Worm (Caenorhabditis elegans) whole organism, L4 larva: ENCODE measurements around the gene argn-1.
A peak's percentile ranks its signal among the peaks of the same experiment; 100 is the strongest.

Source experiments
- F10B5.3 ChIP-seq: sonication (generic microtip); optimal IDR thresholded peaks from 2 replicates; lab custom pipeline; 2016; ENCODE audit warnings: mild to moderate bottlenecking, missing genetic modification characterization, missing compliant biosample characterization
- F26F4.8 ChIP-seq: fragments of 200-800 bp; sonication (Bioruptor generic); conservative IDR thresholded peaks from 2 replicates; pipeline ENCODE4 v1.3.6; 2022; ENCODE audit warnings: missing genetic modification characterization, missing compliant biosample characterization
- F49E8.2 ChIP-seq: sonication (generic microtip); optimal IDR thresholded peaks from 2 replicates; lab custom pipeline; 2016; ENCODE audit warnings: missing compliant biosample characterization, mild to moderate bottlenecking, missing genetic modification characterization, borderline replicate concordance
- R02D3.7 ChIP-seq: fragments of 150-350 bp; sonication (generic microtip); optimal IDR thresholded peaks from 3 replicates; lab custom pipeline; 2014; ENCODE audit warnings: missing biosample characterization, missing genetic modification characterization
- Y48G9A.11 ChIP-seq: fragments of 200-800 bp; sonication (Bioruptor generic); IDR thresholded peaks from 2 replicates; pipeline ENCODE4 v1.3.6; 2022; ENCODE audit warnings: missing genetic modification reagents, missing genetic modification characterization, missing compliant biosample characterization
- Y5F2A.4 ChIP-seq: fragments of 200-800 bp; sonication (Bioruptor generic); optimal IDR thresholded peaks from 2 replicates; lab custom pipeline; 2018; ENCODE audit warnings: mild to moderate bottlenecking, missing genetic modification characterization, missing compliant biosample characterization
- Y75B8A.6 ChIP-seq: fragments of 200-800 bp; sonication (Bioruptor generic); IDR thresholded peaks from 2 replicates; pipeline ENCODE4 v1.3.6; 2022; ENCODE audit warnings: missing genetic modification reagents, missing genetic modification characterization, missing compliant biosample characterization
- aha-1 ChIP-seq: fragments of 150-350 bp; peaks from one replicate; lab custom pipeline; 2014; ENCODE audit warnings: missing biosample characterization, missing genetic modification characterization
- arid-1 ChIP-seq: fragments of 200-800 bp; sonication (Bioruptor generic); conservative IDR thresholded peaks from 2 replicates; pipeline ENCODE4 v1.3.6; 2022; ENCODE audit warnings: missing genetic modification reagents, missing genetic modification characterization, missing compliant biosample characterization
- attf-4 ChIP-seq: sonication (generic microtip); optimal IDR thresholded peaks from 3 replicates; lab custom pipeline; 2017; ENCODE audit warnings: missing biosample characterization, missing genetic modification characterization
- ceh-44 ChIP-seq: fragments of 200-800 bp; sonication (Bioruptor generic); IDR thresholded peaks from 2 replicates; pipeline ENCODE4 v1.3.6; 2022; ENCODE audit warnings: missing genetic modification reagents, missing genetic modification characterization, missing compliant biosample characterization
- cey-2 ChIP-seq: sonication (generic microtip); optimal IDR thresholded peaks from 3 replicates; lab custom pipeline; 2017; ENCODE audit warnings: missing genetic modification characterization, mild to moderate bottlenecking, missing compliant biosample characterization, antibody characterized with exemption, borderline replicate concordance; ENCODE audit not compliant: insufficient read depth
- daf-12 ChIP-seq: fragments of 150-350 bp; optimal IDR thresholded peaks from 2 replicates; lab custom pipeline; 2014; ENCODE audit warnings: missing biosample characterization, missing genetic modification reagents, missing genetic modification characterization
- daf-16 ChIP-seq, 3 experiments: sonication (generic microtip); optimal IDR thresholded peaks; 2 replicates each; lab custom pipeline; 2016 to 2017; ENCODE audit warnings: missing genetic modification characterization in 3 of 3, missing genetic modification reagents in 3 of 3, mild to moderate bottlenecking in 2 of 3, missing compliant biosample characterization in 2 of 3, missing biosample characterization in 1 of 3, moderate library complexity in 1 of 3
- daf-19 ChIP-seq: fragments of 200-800 bp; sonication (Bioruptor generic); conservative IDR thresholded peaks from 2 replicates; pipeline ENCODE4 v1.3.6; 2022; ENCODE audit warnings: missing genetic modification characterization, missing compliant biosample characterization
- dmd-8 ChIP-seq: fragments of 200-800 bp; sonication (Bioruptor generic); IDR thresholded peaks from 2 replicates; pipeline ENCODE4 v1.3.6; 2022; ENCODE audit warnings: missing genetic modification characterization, missing compliant biosample characterization
- dpl-1 ChIP-seq: fragments of 150-350 bp; optimal IDR thresholded peaks from 2 replicates; lab custom pipeline; 2014; ENCODE audit warnings: missing biosample characterization, missing genetic modification reagents, missing genetic modification characterization
- duxl-1 ChIP-seq: sonication (generic microtip); optimal IDR thresholded peaks from 2 replicates; lab custom pipeline; 2016; ENCODE audit warnings: mild to moderate bottlenecking, missing genetic modification characterization, moderate library complexity, missing compliant biosample characterization; ENCODE audit not compliant: poor library complexity
- egl-43 ChIP-seq: fragments of 200-800 bp; sonication (Bioruptor generic); IDR thresholded peaks from 2 replicates; pipeline ENCODE4 v1.3.6; 2022; ENCODE audit warnings: missing genetic modification reagents, missing genetic modification characterization, missing compliant biosample characterization
- fkh-10 ChIP-seq: fragments of 150-350 bp; optimal IDR thresholded peaks from 2 replicates; lab custom pipeline; 2014; ENCODE audit warnings: missing biosample characterization, missing genetic modification reagents, missing genetic modification characterization
- gei-8 ChIP-seq: fragments of 200-800 bp; sonication (Bioruptor generic); optimal IDR thresholded peaks from 2 replicates; lab custom pipeline; 2018; ENCODE audit warnings: mild to moderate bottlenecking, missing genetic modification characterization, missing compliant biosample characterization
- hif-1 ChIP-seq, 2 experiments: sonication (generic microtip); optimal IDR thresholded peaks; 2 replicates each; lab custom pipeline; 2016 to 2017; ENCODE audit warnings: missing compliant biosample characterization in 2 of 2, missing genetic modification characterization in 2 of 2, missing genetic modification reagents in 2 of 2, missing genotype in 2 of 2, mild to moderate bottlenecking in 1 of 2
- hlh-11 ChIP-seq: fragments of 200-800 bp; sonication (Bioruptor generic); optimal IDR thresholded peaks from 2 replicates; lab custom pipeline; 2018; ENCODE audit warnings: mild to moderate bottlenecking, missing genetic modification characterization, missing compliant biosample characterization
- hlh-30 ChIP-seq: sonication (generic microtip); optimal IDR thresholded peaks from 2 replicates; lab custom pipeline; 2017; ENCODE audit warnings: antibody characterized with exemption, mild to moderate bottlenecking, missing genetic modification characterization, missing compliant biosample characterization; ENCODE audit not compliant: insufficient read depth
- jun-1 ChIP-seq: fragments of 150-350 bp; optimal IDR thresholded peaks from 2 replicates; lab custom pipeline; 2014; ENCODE audit warnings: missing biosample characterization, missing genetic modification reagents, missing genetic modification characterization
- lim-7 ChIP-seq: fragments of 200-800 bp; sonication (Bioruptor generic); IDR thresholded peaks from 2 replicates; pipeline ENCODE4 v1.3.6; 2022; ENCODE audit warnings: missing genetic modification characterization, missing compliant biosample characterization
- lin-1 ChIP-seq: fragments of 200-800 bp; sonication (Bioruptor generic); IDR thresholded peaks from 2 replicates; pipeline ENCODE4 v1.3.6; 2022; ENCODE audit warnings: missing genetic modification reagents, missing genetic modification characterization, missing compliant biosample characterization
- lin-13 ChIP-seq: fragments of 150-350 bp; optimal IDR thresholded peaks from 2 replicates; lab custom pipeline; 2014; ENCODE audit warnings: missing biosample characterization, missing genetic modification reagents, missing genetic modification characterization
- lin-15B ChIP-seq: fragments of 150-350 bp; sonication (generic microtip); optimal IDR thresholded peaks from 3 replicates; lab custom pipeline; 2014; ENCODE audit warnings: missing biosample characterization, missing genetic modification characterization
- lin-39 ChIP-seq: fragments of 150-350 bp; optimal IDR thresholded peaks from 2 replicates; lab custom pipeline; 2014; ENCODE audit warnings: missing biosample characterization, missing genetic modification reagents, missing genetic modification characterization
- madf-5 ChIP-seq, 2 experiments: fragments of 200-800 bp; sonication (Bioruptor generic); IDR thresholded peaks; 2 replicates each; pipeline ENCODE4 v1.3.6; 2022; ENCODE audit warnings: missing compliant biosample characterization in 2 of 2, missing genetic modification characterization in 2 of 2
- madf-9 ChIP-seq: fragments of 200-800 bp; sonication (Bioruptor generic); conservative IDR thresholded peaks from 2 replicates; pipeline ENCODE4 v1.3.6; 2022; ENCODE audit warnings: missing genetic modification reagents, missing genetic modification characterization, missing compliant biosample characterization
- mep-1 ChIP-seq: fragments of 150-350 bp; sonication (generic microtip); optimal IDR thresholded peaks from 3 replicates; lab custom pipeline; 2014; ENCODE audit warnings: missing biosample characterization, missing genetic modification characterization
- mes-2 ChIP-seq: sonication (generic microtip); optimal IDR thresholded peaks from 2 replicates; lab custom pipeline; 2016; ENCODE audit warnings: missing genotype, mild to moderate bottlenecking, missing genetic modification characterization, missing compliant biosample characterization; ENCODE audit not compliant: poor library complexity, severe bottlenecking
- mxl-3 ChIP-seq: fragments of 200-800 bp; sonication (Bioruptor generic); optimal IDR thresholded peaks from 2 replicates; lab custom pipeline; 2018; ENCODE audit warnings: mild to moderate bottlenecking, missing genetic modification characterization, missing compliant biosample characterization
- nhr-10 ChIP-seq: fragments of 150-350 bp; optimal IDR thresholded peaks from 2 replicates; lab custom pipeline; 2014; ENCODE audit warnings: missing biosample characterization, missing genetic modification characterization
- nhr-11 ChIP-seq: fragments of 150-350 bp; optimal IDR thresholded peaks from 2 replicates; lab custom pipeline; 2014; ENCODE audit warnings: missing biosample characterization, missing genetic modification characterization
- nhr-25 ChIP-seq: sonication (generic microtip); optimal IDR thresholded peaks from 2 replicates; lab custom pipeline; 2017; ENCODE audit warnings: missing genetic modification characterization, mild to moderate bottlenecking, missing compliant biosample characterization, antibody characterized with exemption, moderate library complexity, borderline replicate concordance; ENCODE audit not compliant: insufficient read depth
- nhr-48 ChIP-seq: sonication (generic microtip); optimal IDR thresholded peaks from 2 replicates; lab custom pipeline; 2016; ENCODE audit warnings: mild to moderate bottlenecking, missing genetic modification characterization, missing compliant biosample characterization
- nhr-6 ChIP-seq: fragments of 150-350 bp; optimal IDR thresholded peaks from 2 replicates; lab custom pipeline; 2014; ENCODE audit warnings: missing biosample characterization, missing genetic modification characterization
- sdz-12 ChIP-seq: fragments of 200-800 bp; sonication (Bioruptor generic); optimal IDR thresholded peaks from 2 replicates; lab custom pipeline; 2018; ENCODE audit warnings: mild to moderate bottlenecking, missing genetic modification characterization, missing compliant biosample characterization
- set-16 ChIP-seq: fragments of 200-800 bp; sonication (Bioruptor generic); IDR thresholded peaks from 2 replicates; pipeline ENCODE4 v1.3.6; 2022; ENCODE audit warnings: missing genetic modification reagents, missing genetic modification characterization, missing compliant biosample characterization
- snpc-4 ChIP-seq: fragments of 150-350 bp; optimal IDR thresholded peaks from 2 replicates; lab custom pipeline; 2014; ENCODE audit warnings: missing biosample characterization, missing genetic modification characterization
- tag-97 ChIP-seq: fragments of 200-800 bp; sonication (Bioruptor generic); IDR thresholded peaks from 2 replicates; pipeline ENCODE4 v1.3.6; 2022; ENCODE audit warnings: missing genetic modification characterization, missing compliant biosample characterization
- tra-1 ChIP-seq: fragments of 200-800 bp; sonication (Bioruptor generic); IDR thresholded peaks from 2 replicates; pipeline ENCODE4 v1.3.6; 2022; ENCODE audit warnings: missing genetic modification reagents, missing genetic modification characterization, missing compliant biosample characterization
- unc-62 ChIP-seq, 3 experiments: fragments of 150-350 bp in 1 of 3; sonication (generic microtip); optimal IDR thresholded peaks in 2 of 3; peaks in 1 of 3; 1 replicate in 1 of 3; 2 replicates in 2 of 3; lab custom pipeline; 2014 to 2017; ENCODE audit warnings: missing biosample characterization in 3 of 3, missing genetic modification characterization in 3 of 3, missing genetic modification reagents in 3 of 3, missing genotype in 1 of 3
- zfp-2 ChIP-seq: sonication (generic microtip); optimal IDR thresholded peaks from 2 replicates; lab custom pipeline; 2016; ENCODE audit warnings: mild to moderate bottlenecking, missing genetic modification characterization, missing compliant biosample characterization
- zfp-3 ChIP-seq: fragments of 200-800 bp; sonication (Bioruptor generic); conservative IDR thresholded peaks from 2 replicates; pipeline ENCODE4 v1.3.6; 2022; ENCODE audit warnings: missing genetic modification reagents, missing genetic modification characterization, missing compliant biosample characterization
- zip-2 ChIP-seq: fragments of 150-350 bp; optimal IDR thresholded peaks from 2 replicates; lab custom pipeline; 2014; ENCODE audit warnings: missing biosample characterization, missing genetic modification characterization
- ztf-7 ChIP-seq: fragments of 150-350 bp; optimal IDR thresholded peaks from 2 replicates; lab custom pipeline; 2014; ENCODE audit warnings: missing biosample characterization, missing genetic modification characterization

Gene argn-1

DNA sequence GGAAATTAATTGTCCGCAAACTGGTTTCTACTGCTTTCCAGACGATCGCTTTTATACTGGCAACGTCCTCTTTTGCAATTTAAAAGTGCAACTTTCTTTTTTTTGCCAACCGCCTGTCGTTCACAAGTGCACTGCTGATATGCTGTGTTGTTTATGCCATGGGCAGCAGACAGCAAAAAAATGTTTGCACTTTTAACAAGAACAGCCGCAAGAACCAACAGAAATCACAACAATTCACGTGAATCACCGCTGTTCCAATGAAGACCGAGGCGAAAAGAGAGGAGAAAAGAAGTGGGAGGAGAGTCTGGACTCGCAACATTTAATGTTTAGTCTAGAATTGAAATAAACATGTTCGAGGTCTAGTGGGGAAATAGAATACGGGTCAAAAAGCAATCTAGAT is 24.0 kb downstream of the argn-1 start, which contains the start of gene T22B7.7 (continued):
- peak in 1 of 2 experiments; percentile 97 for TF ChIP-seq daf-16 (GFP tag; optimal IDR thresholded peaks at IDR 0.05; lab: Kevin White, UChicago)
- TF ChIP-seq daf-16 (tag; optimal IDR thresholded peaks at IDR 0.05; lab: Kevin White, UChicago): peak; percentile 83
- no peak for TF ChIP-seq fkh-10 (GFP tag; lab: Kevin White, UChicago)
- TF ChIP-seq zfp-2 (tag; lab: Kevin White, UChicago): no peak
- TF ChIP-seq lin-13 (GFP tag; lab: Kevin White, UChicago): peak; percentile 0
- TF ChIP-seq nhr-25: no peak
- no peak for TF ChIP-seq lin-1
- TF ChIP-seq attf-4 (tag; lab: Kevin White, UChicago): no peak
- TF ChIP-seq hlh-30 (tag; lab: Kevin White, UChicago): peak; percentile 80
- no peak for TF ChIP-seq arid-1 (GFP tag; lab: Robert Waterston, UW)
- peak in 1 of 2 experiments; percentile 57 for TF ChIP-seq hif-1 (tag; optimal IDR thresholded peaks at IDR 0.05; lab: Kevin White, UChicago)
- no peak for TF ChIP-seq Y5F2A.4
- TF ChIP-seq nhr-6: no peak
- TF ChIP-seq madf-5 (GFP tag; IDR thresholded peaks at IDR 0.05; lab: Robert Waterston, UW): no peak
- no peak for TF ChIP-seq lin-15B (tag; lab: Kevin White, UChicago)
- TF ChIP-seq Y48G9A.11: no peak
- TF ChIP-seq unc-62 (GFP tag; optimal IDR thresholded peaks at IDR 0.05 in 1 of 2; lab: Kevin White, UChicago): no peak
- TF ChIP-seq unc-62 (tag; optimal IDR thresholded peaks at IDR 0.05; lab: Kevin White, UChicago): no peak
- peak; percentile 43 for TF ChIP-seq gei-8
- TF ChIP-seq hlh-11 (tag; lab: Kevin White, UChicago): peak; percentile 92
- TF ChIP-seq madf-9 (GFP tag; lab: Robert Waterston, UW): no peak
- no peak for TF ChIP-seq ztf-7
- TF ChIP-seq egl-43: no peak
- TF ChIP-seq cey-2 (tag; lab: Kevin White, UChicago): no peak
- TF ChIP-seq R02D3.7 (tag; lab: Kevin White, UChicago): no peak
- TF ChIP-seq set-16 (GFP tag; lab: Robert Waterston, UW): no peak
- no peak for TF ChIP-seq tra-1 (GFP tag; lab: Robert Waterston, UW)
- TF ChIP-seq F10B5.3 (tag; lab: Kevin White, UChicago): no peak
- TF ChIP-seq dmd-8: no peak
- TF ChIP-seq daf-12 (tag; lab: Kevin White, UChicago): no peak
- TF ChIP-seq nhr-10: no peak
- no peak for TF ChIP-seq daf-19
- no peak for TF ChIP-seq duxl-1 (tag; lab: Kevin White, UChicago)
- TF ChIP-seq lim-7 (GFP tag; lab: Robert Waterston, UW): no peak
- peak; percentile 82 for TF ChIP-seq aha-1 (tag; lab: Kevin White, UChicago)
- TF ChIP-seq F26F4.8 (GFP tag; lab: Robert Waterston, UW): no peak
- no peak for TF ChIP-seq lin-39 (tag; lab: Kevin White, UChicago)
- no peak for TF ChIP-seq zfp-3 (GFP tag; lab: Robert Waterston, UW)
- no peak for TF ChIP-seq jun-1 (tag; lab: Kevin White, UChicago)
- TF ChIP-seq dpl-1 (GFP tag; lab: Kevin White, UChicago): no peak
- TF ChIP-seq mep-1 (tag; lab: Kevin White, UChicago): no peak
- peak; percentile 31 for TF ChIP-seq nhr-11
- TF ChIP-seq mes-2 (tag; lab: Kevin White, UChicago): no peak
- TF ChIP-seq ceh-44 (GFP tag; lab: Robert Waterston, UW): no peak
- TF ChIP-seq nhr-48 (tag; lab: Kevin White, UChicago): peak; percentile 79
- TF ChIP-seq Y75B8A.6 (GFP tag; lab: Robert Waterston, UW): no peak
- TF ChIP-seq F49E8.2 (tag; lab: Kevin White, UChicago): no peak
- no peak for TF ChIP-seq zip-2 (tag; lab: Kevin White, UChicago)
- TF ChIP-seq mxl-3: peak; percentile 70
- TF ChIP-seq tag-97 (GFP tag; lab: Robert Waterston, UW): no peak
- no peak for TF ChIP-seq snpc-4 (tag; lab: Kevin White, UChicago)
- no peak for TF ChIP-seq sdz-12 (GFP tag; lab: Kevin White, UChicago)
